Fruit fly (Drosophila melanogaster) whole organism, wandering third instar larva: Measurements from ENCODE around the gene AhcyL2.

Source experiments
- Dfd ChIP-seq: fragments of >200 bp; optimal IDR thresholded peaks from 2 replicates; lab custom pipeline; 2017; ENCODE audit warnings: missing biosample characterization, missing genetic modification characterization
- Hr78 ChIP-seq: fragments of >200 bp; optimal IDR thresholded peaks from 2 replicates; lab custom pipeline; 2017; ENCODE audit warnings: missing biosample characterization, missing genetic modification characterization
- Jra ChIP-seq: sonication (Bioruptor generic); optimal IDR thresholded peaks from 2 replicates; lab custom pipeline; 2016; ENCODE audit warnings: missing biosample characterization, missing genetic modification characterization
- N ChIP-seq: fragments of >200 bp; optimal IDR thresholded peaks from 2 replicates; lab custom pipeline; 2018; ENCODE audit warnings: missing biosample characterization, missing external identifiers, missing genetic modification characterization
- brk ChIP-seq: fragments of 200-800 bp; sonication (Bioruptor generic); optimal IDR thresholded peaks from 2 replicates; lab custom pipeline; 2016; ENCODE audit warnings: missing biosample characterization, mild to moderate bottlenecking, missing genetic modification characterization
- fru ChIP-seq: fragments of 200-800 bp; sonication (Bioruptor generic); optimal IDR thresholded peaks from 3 replicates; lab custom pipeline; 2016; ENCODE audit warnings: missing biosample characterization, mild to moderate bottlenecking, missing genetic modification characterization
- lola ChIP-seq: fragments of >200 bp; optimal IDR thresholded peaks from 2 replicates; lab custom pipeline; 2017; ENCODE audit warnings: missing biosample characterization, missing genetic modification characterization
- pan ChIP-seq: fragments of >200 bp; optimal IDR thresholded peaks from 2 replicates; lab custom pipeline; 2017
- psq ChIP-seq: fragments of 200-800 bp; sonication (Bioruptor generic); optimal IDR thresholded peaks from 3 replicates; lab custom pipeline; 2017; ENCODE audit warnings: missing biosample characterization, mild to moderate bottlenecking, missing genetic modification characterization, moderate library complexity
- rgr ChIP-seq: fragments of 200-800 bp; sonication (Bioruptor generic); optimal IDR thresholded peaks from 3 replicates; lab custom pipeline; 2016; ENCODE audit warnings: missing biosample characterization, mild to moderate bottlenecking, missing genetic modification characterization
- sage ChIP-seq: fragments of 200-800 bp; sonication (Bioruptor generic); optimal IDR thresholded peaks from 2 replicates; lab custom pipeline; 2016; ENCODE audit warnings: missing biosample characterization, mild to moderate bottlenecking, missing genetic modification characterization
- usp ChIP-seq: fragments of >200 bp; optimal IDR thresholded peaks from 2 replicates; lab custom pipeline; 2017; ENCODE audit warnings: missing biosample characterization, missing genetic modification characterization

- TF ChIP-seq brk (GFP tag; lab: Kevin White, UChicago) (no peak), lola (GFP tag; lab: Kevin White, UChicago) (no peak), psq (GFP tag; lab: Kevin White, UChicago) (no peak), pan (lab: Kevin White, UChicago) (no peak), Jra (GFP tag; lab: Kevin White, UChicago) (no peak), fru (GFP tag; lab: Kevin White, UChicago) (no peak), sage (GFP tag; lab: Kevin White, UChicago) (no peak), N (GFP tag; lab: Kevin White, UChicago) (no peak), Hr78 (GFP tag; lab: Kevin White, UChicago) (no peak), usp (GFP tag; lab: Kevin White, UChicago) (no peak), Dfd (GFP tag; lab: Kevin White, UChicago) (no peak), rgr (GFP tag; lab: Kevin White, UChicago) (no peak)
These were observed 2.3 kb upstream of the AhcyL2 start for dm6 chr3R:16984221-16984620.
